Worm (Caenorhabditis elegans) whole organism, L4 larva: ENCODE measurements around the gene clc-27.

Source experiments
- D1046.2 ChIP-seq: fragments of 200-800 bp; sonication (Bioruptor generic); IDR thresholded peaks from 2 replicates; pipeline ENCODE4 v1.3.6; 2022; ENCODE audit warnings: missing genetic modification characterization, missing compliant biosample characterization
- F44E2.7 ChIP-seq: fragments of 200-800 bp; sonication (Bioruptor generic); IDR thresholded peaks from 2 replicates; pipeline ENCODE4 v2.1.2; 2022; ENCODE audit warnings: missing genetic modification characterization, missing compliant biosample characterization
- R02D3.7 ChIP-seq: fragments of 150-350 bp; sonication (generic microtip); optimal IDR thresholded peaks from 3 replicates; lab custom pipeline; 2014; ENCODE audit warnings: missing biosample characterization, missing genetic modification characterization
- T26A8.4 ChIP-seq: fragments of 200-800 bp; sonication (Bioruptor generic); IDR thresholded peaks from 2 replicates; pipeline ENCODE4 v1.3.6; 2022; ENCODE audit warnings: missing genetic modification characterization, missing compliant biosample characterization
- Y48G9A.11 ChIP-seq: fragments of 200-800 bp; sonication (Bioruptor generic); IDR thresholded peaks from 2 replicates; pipeline ENCODE4 v1.3.6; 2022; ENCODE audit warnings: missing genetic modification reagents, missing genetic modification characterization, missing compliant biosample characterization
- ZK546.5 ChIP-seq, 2 experiments: sonication (generic microtip); optimal IDR thresholded peaks; 2 replicates each; lab custom pipeline; 2017; ENCODE audit warnings: missing biosample characterization in 2 of 2, missing genetic modification characterization in 2 of 2
- aha-1 ChIP-seq: fragments of 150-350 bp; peaks from one replicate; lab custom pipeline; 2014; ENCODE audit warnings: missing biosample characterization, missing genetic modification characterization
- ama-1 ChIP-seq: fragments of 150-350 bp; optimal IDR thresholded peaks from 2 replicates; lab custom pipeline; 2014; ENCODE audit warnings: inconsistent platforms, mixed read lengths
- arid-1 ChIP-seq: fragments of 200-800 bp; sonication (Bioruptor generic); conservative IDR thresholded peaks from 2 replicates; pipeline ENCODE4 v1.3.6; 2022; ENCODE audit warnings: missing genetic modification reagents, missing genetic modification characterization, missing compliant biosample characterization
- ceh-32 ChIP-seq: sonication (generic microtip); optimal IDR thresholded peaks from 2 replicates; lab custom pipeline; 2016; ENCODE audit warnings: mild to moderate bottlenecking, missing genetic modification characterization, missing compliant biosample characterization; ENCODE audit not compliant: poor library complexity
- ceh-82 ChIP-seq: sonication (generic microtip); optimal IDR thresholded peaks from 2 replicates; lab custom pipeline; 2017; ENCODE audit warnings: missing biosample characterization, missing genetic modification characterization
- ces-1 ChIP-seq: fragments of 150-350 bp; sonication (generic microtip); optimal IDR thresholded peaks from 4 replicates; lab custom pipeline; 2014; ENCODE audit warnings: missing biosample characterization, missing genetic modification reagents, missing genetic modification characterization
- cey-2 ChIP-seq: sonication (generic microtip); optimal IDR thresholded peaks from 3 replicates; lab custom pipeline; 2017; ENCODE audit warnings: missing genetic modification characterization, mild to moderate bottlenecking, missing compliant biosample characterization, antibody characterized with exemption, borderline replicate concordance; ENCODE audit not compliant: insufficient read depth
- daf-16 ChIP-seq, 3 experiments: sonication (generic microtip); optimal IDR thresholded peaks; 2 replicates each; lab custom pipeline; 2016 to 2017; ENCODE audit warnings: missing genetic modification characterization in 3 of 3, missing genetic modification reagents in 3 of 3, mild to moderate bottlenecking in 2 of 3, missing compliant biosample characterization in 2 of 3, missing biosample characterization in 1 of 3, moderate library complexity in 1 of 3
- fkh-10 ChIP-seq: fragments of 150-350 bp; optimal IDR thresholded peaks from 2 replicates; lab custom pipeline; 2014; ENCODE audit warnings: missing biosample characterization, missing genetic modification reagents, missing genetic modification characterization
- gei-8 ChIP-seq: fragments of 200-800 bp; sonication (Bioruptor generic); optimal IDR thresholded peaks from 2 replicates; lab custom pipeline; 2018; ENCODE audit warnings: mild to moderate bottlenecking, missing genetic modification characterization, missing compliant biosample characterization
- jun-1 ChIP-seq: fragments of 150-350 bp; optimal IDR thresholded peaks from 2 replicates; lab custom pipeline; 2014; ENCODE audit warnings: missing biosample characterization, missing genetic modification reagents, missing genetic modification characterization
- lim-7 ChIP-seq: fragments of 200-800 bp; sonication (Bioruptor generic); IDR thresholded peaks from 2 replicates; pipeline ENCODE4 v1.3.6; 2022; ENCODE audit warnings: missing genetic modification characterization, missing compliant biosample characterization
- lin-1 ChIP-seq: fragments of 200-800 bp; sonication (Bioruptor generic); IDR thresholded peaks from 2 replicates; pipeline ENCODE4 v1.3.6; 2022; ENCODE audit warnings: missing genetic modification reagents, missing genetic modification characterization, missing compliant biosample characterization
- lin-15B ChIP-seq: fragments of 150-350 bp; sonication (generic microtip); optimal IDR thresholded peaks from 3 replicates; lab custom pipeline; 2014; ENCODE audit warnings: missing biosample characterization, missing genetic modification characterization
- lin-29 ChIP-seq: fragments of 200-800 bp; sonication (Bioruptor generic); IDR thresholded peaks from 2 replicates; pipeline ENCODE4 v1.3.6; 2022; ENCODE audit warnings: missing genetic modification reagents, missing genetic modification characterization, missing compliant biosample characterization
- lsy-2 ChIP-seq, 2 experiments: fragments of 150-350 bp in 1 of 2; sonication (generic microtip) in 1 of 2; optimal IDR thresholded peaks; 2 replicates each; lab custom pipeline; 2014 to 2017; ENCODE audit warnings: missing biosample characterization in 2 of 2, missing genetic modification characterization in 2 of 2
- mdl-1 ChIP-seq, 2 experiments: fragments of 150-350 bp in 1 of 2; sonication (generic microtip) in 1 of 2; optimal IDR thresholded peaks; 2 replicates each; lab custom pipeline; 2014 to 2017; ENCODE audit warnings: missing biosample characterization in 2 of 2, missing genetic modification characterization in 2 of 2
- mxl-3 ChIP-seq: fragments of 200-800 bp; sonication (Bioruptor generic); optimal IDR thresholded peaks from 2 replicates; lab custom pipeline; 2018; ENCODE audit warnings: mild to moderate bottlenecking, missing genetic modification characterization, missing compliant biosample characterization
- nhr-237 ChIP-seq: sonication (generic microtip); optimal IDR thresholded peaks from 2 replicates; lab custom pipeline; 2017; ENCODE audit warnings: missing biosample characterization, missing genetic modification characterization
- nhr-28 ChIP-seq: fragments of 150-350 bp; optimal IDR thresholded peaks from 2 replicates; lab custom pipeline; 2014; ENCODE audit warnings: missing biosample characterization, missing genetic modification characterization
- nhr-42 ChIP-seq: fragments of 200-800 bp; sonication (Bioruptor generic); IDR thresholded peaks from 2 replicates; pipeline ENCODE4 v1.3.6; 2022; ENCODE audit warnings: missing genetic modification characterization, missing compliant biosample characterization
- pqm-1 ChIP-seq: sonication (generic microtip); optimal IDR thresholded peaks from 2 replicates; lab custom pipeline; 2017; ENCODE audit warnings: missing biosample characterization, missing genetic modification characterization
- rbr-2 ChIP-seq: sonication (generic microtip); optimal IDR thresholded peaks from 2 replicates; lab custom pipeline; 2016; ENCODE audit warnings: missing genotype, missing genetic modification characterization, missing compliant biosample characterization
- sdz-12 ChIP-seq: fragments of 200-800 bp; sonication (Bioruptor generic); optimal IDR thresholded peaks from 2 replicates; lab custom pipeline; 2018; ENCODE audit warnings: mild to moderate bottlenecking, missing genetic modification characterization, missing compliant biosample characterization
- set-16 ChIP-seq: fragments of 200-800 bp; sonication (Bioruptor generic); IDR thresholded peaks from 2 replicates; pipeline ENCODE4 v1.3.6; 2022; ENCODE audit warnings: missing genetic modification reagents, missing genetic modification characterization, missing compliant biosample characterization
- snpc-1.2 ChIP-seq: fragments of 200-800 bp; sonication (Bioruptor generic); IDR thresholded peaks from 2 replicates; pipeline ENCODE4 v1.3.6; 2022; ENCODE audit warnings: missing genetic modification reagents, missing genetic modification characterization, missing compliant biosample characterization
- tag-97 ChIP-seq: fragments of 200-800 bp; sonication (Bioruptor generic); IDR thresholded peaks from 2 replicates; pipeline ENCODE4 v1.3.6; 2022; ENCODE audit warnings: missing genetic modification characterization, missing compliant biosample characterization
- unc-130 ChIP-seq: sonication (generic microtip); optimal IDR thresholded peaks from 2 replicates; lab custom pipeline; 2016; ENCODE audit warnings: missing genetic modification reagents, missing genetic modification characterization, missing compliant biosample characterization
- unc-62 ChIP-seq, 3 experiments: fragments of 150-350 bp in 1 of 3; sonication (generic microtip); optimal IDR thresholded peaks in 2 of 3; peaks in 1 of 3; 1 replicate in 1 of 3; 2 replicates in 2 of 3; lab custom pipeline; 2014 to 2017; ENCODE audit warnings: missing biosample characterization in 3 of 3, missing genetic modification characterization in 3 of 3, missing genetic modification reagents in 3 of 3, missing genotype in 1 of 3
- vab-7 ChIP-seq: fragments of 200-800 bp; sonication (Bioruptor generic); IDR thresholded peaks from 2 replicates; pipeline ENCODE4 v1.3.6; 2022; ENCODE audit warnings: missing genetic modification reagents, missing genetic modification characterization, missing compliant biosample characterization
- zip-11 ChIP-seq: fragments of 200-800 bp; sonication (Bioruptor generic); IDR thresholded peaks from 2 replicates; pipeline ENCODE4 v1.3.6; 2022; ENCODE audit warnings: missing genetic modification characterization, missing compliant biosample characterization
- zip-2 ChIP-seq: fragments of 150-350 bp; optimal IDR thresholded peaks from 2 replicates; lab custom pipeline; 2014; ENCODE audit warnings: missing biosample characterization, missing genetic modification characterization
- ztf-11 ChIP-seq: fragments of 150-350 bp; optimal IDR thresholded peaks from 2 replicates; lab custom pipeline; 2014; ENCODE audit warnings: missing biosample characterization, missing genetic modification characterization

Gene clc-27

DNA sequence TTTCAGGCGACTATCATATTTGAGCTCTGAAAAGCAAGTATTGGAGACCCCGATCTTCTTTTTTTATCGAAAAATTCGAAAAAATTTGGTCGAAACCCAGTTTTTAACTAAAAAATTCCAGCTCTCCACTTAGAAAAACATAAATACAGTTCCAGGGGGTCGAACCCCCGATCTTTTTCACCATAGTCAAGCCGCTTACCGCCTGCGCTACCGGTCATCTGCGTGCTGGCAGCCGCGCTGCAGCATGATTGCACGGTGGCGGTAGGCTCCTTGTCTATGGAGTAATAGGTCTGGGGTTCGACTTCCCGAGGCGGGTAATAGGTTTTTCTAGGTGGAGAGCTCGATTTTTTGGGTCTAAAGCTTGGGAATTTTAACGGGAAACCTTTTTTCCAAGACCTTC, 1.6 kb downstream of the clc-27 start, which contains the start of gene clc-24:
Gene clc-24, plus strand, starts transcription at position 263 of the 400 bp plus-strand sequence.
- no peak for TF ChIP-seq arid-1 (GFP tag; lab: Robert Waterston, UW)
- peak; percentile 45; the same call in 1 of the 2 replicates for TF ChIP-seq set-16 (GFP tag; lab: Robert Waterston, UW)
- no peak for TF ChIP-seq ces-1

DNA sequence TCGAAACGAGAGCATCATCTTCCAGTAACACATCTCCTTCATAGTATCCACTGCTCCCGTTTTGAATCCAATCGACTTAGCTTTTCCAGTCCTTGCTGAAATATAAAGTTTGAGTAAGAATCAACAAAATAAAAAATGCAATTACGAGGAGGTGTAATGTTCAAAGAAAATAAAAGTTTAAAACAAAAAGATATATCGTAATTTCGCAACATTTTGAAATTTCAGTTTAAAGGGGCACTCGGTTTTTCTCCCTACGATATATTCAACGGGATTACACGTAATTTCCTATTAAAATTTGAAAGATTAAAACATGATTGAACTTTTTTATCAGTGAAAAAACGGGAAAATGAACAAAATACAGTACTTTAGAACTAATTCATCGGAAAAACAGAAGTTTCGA, 7.9 kb downstream of the clc-27 start, which contains the start of gene Y34F4.3:
Gene Y34F4.3, minus strand, starts transcription at position 101 of the 400 bp plus-strand sequence.
- no peak for TF ChIP-seq gei-8
- TF ChIP-seq rbr-2 = no peak
- TF ChIP-seq snpc-1.2 (GFP tag; lab: Robert Waterston, UW) = no peak
- no peak for TF ChIP-seq lim-7 (GFP tag; lab: Robert Waterston, UW)
- no peak for TF ChIP-seq F44E2.7 (GFP tag; lab: Robert Waterston, UW)
- TF ChIP-seq mxl-3 (GFP tag; lab: Kevin White, UChicago) = no peak
- TF ChIP-seq jun-1 (tag; lab: Kevin White, UChicago) = no peak
- no peak for TF ChIP-seq lin-29 (GFP tag; lab: Robert Waterston, UW)
- TF ChIP-seq R02D3.7 (tag; lab: Kevin White, UChicago) = no peak
- no peak for TF ChIP-seq aha-1
- no peak for TF ChIP-seq fkh-10 (GFP tag; lab: Kevin White, UChicago)
- no peak for TF ChIP-seq T26A8.4
- TF ChIP-seq ama-1 = no peak
- TF ChIP-seq vab-7 (GFP tag; lab: Robert Waterston, UW) = no peak
- no peak for TF ChIP-seq lin-15B (tag; lab: Kevin White, UChicago)
- no peak for TF ChIP-seq ceh-32 (tag; lab: Kevin White, UChicago)
- no peak for TF ChIP-seq tag-97 (GFP tag; lab: Robert Waterston, UW)
- no peak for TF ChIP-seq zip-11 (GFP tag; lab: Robert Waterston, UW)
- TF ChIP-seq zip-2 (tag; lab: Kevin White, UChicago) = no peak
- no peak for TF ChIP-seq sdz-12 (GFP tag; lab: Kevin White, UChicago)

DNA sequence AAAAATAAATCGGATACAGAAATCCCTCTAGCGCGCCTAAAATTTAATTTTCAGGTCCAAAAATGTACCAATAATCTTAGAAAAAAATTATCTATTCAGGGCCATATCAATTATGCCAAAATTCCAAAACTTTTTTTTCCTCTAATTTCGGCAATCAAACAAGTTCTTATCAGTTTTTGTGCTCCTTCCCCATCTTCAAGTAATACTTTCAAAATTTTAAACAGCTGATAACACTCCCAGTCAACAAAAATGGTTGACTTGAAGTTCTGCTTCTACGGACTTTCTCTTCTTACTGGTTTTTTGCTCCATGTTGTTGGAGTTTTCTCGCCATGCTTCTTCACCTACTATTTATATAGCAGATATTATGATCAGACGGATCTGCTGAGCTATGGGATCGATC, 12.5 kb downstream of the clc-27 start, which contains the start of gene clc-23:
Gene clc-23, plus strand, starts transcription at position 223 of the 400 bp plus-strand sequence.
- TF ChIP-seq lin-1 (GFP tag; lab: Robert Waterston, UW) = no peak
- TF ChIP-seq cey-2 (tag; lab: Kevin White, UChicago) = no peak
- TF ChIP-seq ZK546.5 (tag; optimal IDR thresholded peaks at IDR 0.05; lab: Kevin White, UChicago) = no peak
- no peak for TF ChIP-seq daf-16 (GFP tag; optimal IDR thresholded peaks at IDR 0.05; lab: Kevin White, UChicago)
- peak; percentile 51 for TF ChIP-seq daf-16 (tag; optimal IDR thresholded peaks at IDR 0.05; lab: Kevin White, UChicago)
- no peak for TF ChIP-seq lsy-2 (tag; optimal IDR thresholded peaks at IDR 0.05; lab: Kevin White, UChicago)
- TF ChIP-seq nhr-28 (tag; lab: Kevin White, UChicago) = peak; percentile 16
- TF ChIP-seq ceh-82 (tag; lab: Kevin White, UChicago) = no peak
- no peak for TF ChIP-seq nhr-42
- TF ChIP-seq pqm-1 (tag; lab: Kevin White, UChicago) = peak; percentile 56
- no peak for TF ChIP-seq nhr-237
- TF ChIP-seq unc-62 (GFP tag; optimal IDR thresholded peaks at IDR 0.05 in 1 of 2; lab: Kevin White, UChicago) = no peak
- no peak for TF ChIP-seq unc-62 (tag; optimal IDR thresholded peaks at IDR 0.05; lab: Kevin White, UChicago)
- TF ChIP-seq ztf-11 = no peak
- no peak for TF ChIP-seq Y48G9A.11 (GFP tag; lab: Robert Waterston, UW)
- TF ChIP-seq vab-7 (GFP tag; lab: Robert Waterston, UW) = no peak
- peak; percentile 11 for TF ChIP-seq aha-1

DNA sequence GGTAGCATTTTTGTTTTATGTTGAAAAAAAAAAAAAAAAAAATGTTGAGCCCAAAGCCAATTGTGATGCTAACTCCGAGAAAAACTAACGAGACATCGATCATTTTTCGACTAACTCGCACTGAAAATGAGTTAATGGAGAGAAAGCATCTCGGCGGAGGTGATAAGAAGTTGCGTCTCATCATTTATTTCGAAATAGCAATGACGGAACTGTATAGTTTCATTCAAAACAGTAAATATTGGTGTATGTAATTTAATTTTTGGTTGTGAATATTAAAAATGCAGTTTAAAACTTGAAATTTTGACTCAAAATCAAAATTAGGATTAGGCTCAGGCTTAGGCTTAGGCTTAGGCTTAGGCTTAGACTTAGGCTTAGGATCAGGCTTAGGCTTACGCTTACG, 18.1 kb downstream of the clc-27 start, which contains the start of gene clc-25:
Gene clc-25, minus strand, starts transcription at position 101 of the 400 bp plus-strand sequence.
- TF ChIP-seq pqm-1 (tag; lab: Kevin White, UChicago) (peak; percentile 14), R02D3.7 (tag; lab: Kevin White, UChicago) (no peak), daf-16 (GFP tag; optimal IDR thresholded peaks at IDR 0.05; lab: Kevin White, UChicago) (no peak), daf-16 (tag; optimal IDR thresholded peaks at IDR 0.05; lab: Kevin White, UChicago) (peak; percentile 3), mdl-1 (tag; optimal IDR thresholded peaks at IDR 0.05; lab: Kevin White, UChicago) (no peak), D1046.2 (GFP tag; lab: Robert Waterston, UW) (no peak), unc-62 (GFP tag; optimal IDR thresholded peaks at IDR 0.05 in 1 of 2; lab: Kevin White, UChicago) (peak in 1 of 2 experiments; percentile 69), unc-62 (tag; optimal IDR thresholded peaks at IDR 0.05; lab: Kevin White, UChicago) (no peak), unc-130 (GFP tag; lab: Kevin White, UChicago) (no peak)
